Worm (Caenorhabditis elegans) whole organism, L4 larva: Measurements from ENCODE around the gene F09E10.1.

ENCODE experiments used
- F10B5.3 ChIP-seq: sonication (generic microtip); optimal IDR thresholded peaks from 2 replicates; lab custom pipeline; 2016; ENCODE audit warnings: mild to moderate bottlenecking, missing genetic modification characterization, missing compliant biosample characterization
- F26F4.8 ChIP-seq: fragments of 200-800 bp; sonication (Bioruptor generic); conservative IDR thresholded peaks from 2 replicates; pipeline ENCODE4 v1.3.6; 2022; ENCODE audit warnings: missing genetic modification characterization, missing compliant biosample characterization
- F49E8.2 ChIP-seq: sonication (generic microtip); optimal IDR thresholded peaks from 2 replicates; lab custom pipeline; 2016; ENCODE audit warnings: missing compliant biosample characterization, mild to moderate bottlenecking, missing genetic modification characterization, borderline replicate concordance
- R02D3.7 ChIP-seq: fragments of 150-350 bp; sonication (generic microtip); optimal IDR thresholded peaks from 3 replicates; lab custom pipeline; 2014; ENCODE audit warnings: missing biosample characterization, missing genetic modification characterization
- T20F7.1 ChIP-seq: fragments of 200-800 bp; sonication (Bioruptor generic); optimal IDR thresholded peaks from 2 replicates; lab custom pipeline; 2018; ENCODE audit warnings: mild to moderate bottlenecking, missing genetic modification characterization, missing compliant biosample characterization
- ZK337.2 ChIP-seq: fragments of 200-800 bp; sonication (Bioruptor generic); IDR thresholded peaks from 2 replicates; pipeline ENCODE4 v1.3.6; 2022; ENCODE audit warnings: missing genetic modification reagents, missing genetic modification characterization, missing compliant biosample characterization
- ceh-28 ChIP-seq: fragments of 150-350 bp; optimal IDR thresholded peaks from 2 replicates; lab custom pipeline; 2014; ENCODE audit warnings: missing biosample characterization, missing genetic modification reagents, missing genetic modification characterization
- ceh-32 ChIP-seq: sonication (generic microtip); optimal IDR thresholded peaks from 2 replicates; lab custom pipeline; 2016; ENCODE audit warnings: mild to moderate bottlenecking, missing genetic modification characterization, missing compliant biosample characterization; ENCODE audit not compliant: poor library complexity
- ceh-62 ChIP-seq: sonication (generic microtip); optimal IDR thresholded peaks from 2 replicates; lab custom pipeline; 2017; ENCODE audit warnings: missing biosample characterization, missing genetic modification characterization
- ceh-82 ChIP-seq: sonication (generic microtip); optimal IDR thresholded peaks from 2 replicates; lab custom pipeline; 2017; ENCODE audit warnings: missing biosample characterization, missing genetic modification characterization
- daf-12 ChIP-seq: fragments of 150-350 bp; optimal IDR thresholded peaks from 2 replicates; lab custom pipeline; 2014; ENCODE audit warnings: missing biosample characterization, missing genetic modification reagents, missing genetic modification characterization
- daf-16 ChIP-seq, 3 experiments: sonication (generic microtip); optimal IDR thresholded peaks; 2 replicates each; lab custom pipeline; 2016 to 2017; ENCODE audit warnings: missing genetic modification characterization in 3 of 3, missing genetic modification reagents in 3 of 3, mild to moderate bottlenecking in 2 of 3, missing compliant biosample characterization in 2 of 3, missing biosample characterization in 1 of 3, moderate library complexity in 1 of 3
- dpl-1 ChIP-seq: fragments of 150-350 bp; optimal IDR thresholded peaks from 2 replicates; lab custom pipeline; 2014; ENCODE audit warnings: missing biosample characterization, missing genetic modification reagents, missing genetic modification characterization
- duxl-1 ChIP-seq: sonication (generic microtip); optimal IDR thresholded peaks from 2 replicates; lab custom pipeline; 2016; ENCODE audit warnings: mild to moderate bottlenecking, missing genetic modification characterization, moderate library complexity, missing compliant biosample characterization; ENCODE audit not compliant: poor library complexity
- egl-43 ChIP-seq: fragments of 200-800 bp; sonication (Bioruptor generic); IDR thresholded peaks from 2 replicates; pipeline ENCODE4 v1.3.6; 2022; ENCODE audit warnings: missing genetic modification reagents, missing genetic modification characterization, missing compliant biosample characterization
- fkh-10 ChIP-seq: fragments of 150-350 bp; optimal IDR thresholded peaks from 2 replicates; lab custom pipeline; 2014; ENCODE audit warnings: missing biosample characterization, missing genetic modification reagents, missing genetic modification characterization
- gei-8 ChIP-seq: fragments of 200-800 bp; sonication (Bioruptor generic); optimal IDR thresholded peaks from 2 replicates; lab custom pipeline; 2018; ENCODE audit warnings: mild to moderate bottlenecking, missing genetic modification characterization, missing compliant biosample characterization
- hif-1 ChIP-seq, 2 experiments: sonication (generic microtip); optimal IDR thresholded peaks; 2 replicates each; lab custom pipeline; 2016 to 2017; ENCODE audit warnings: missing compliant biosample characterization in 2 of 2, missing genetic modification characterization in 2 of 2, missing genetic modification reagents in 2 of 2, missing genotype in 2 of 2, mild to moderate bottlenecking in 1 of 2
- jun-1 ChIP-seq: fragments of 150-350 bp; optimal IDR thresholded peaks from 2 replicates; lab custom pipeline; 2014; ENCODE audit warnings: missing biosample characterization, missing genetic modification reagents, missing genetic modification characterization
- lin-29 ChIP-seq: fragments of 200-800 bp; sonication (Bioruptor generic); IDR thresholded peaks from 2 replicates; pipeline ENCODE4 v1.3.6; 2022; ENCODE audit warnings: missing genetic modification reagents, missing genetic modification characterization, missing compliant biosample characterization
- mdl-1 ChIP-seq, 2 experiments: fragments of 150-350 bp in 1 of 2; sonication (generic microtip) in 1 of 2; optimal IDR thresholded peaks; 2 replicates each; lab custom pipeline; 2014 to 2017; ENCODE audit warnings: missing biosample characterization in 2 of 2, missing genetic modification characterization in 2 of 2
- mdt-29 ChIP-seq: fragments of 200-800 bp; sonication (Bioruptor generic); IDR thresholded peaks from 2 replicates; pipeline ENCODE4 v1.3.6; 2022; ENCODE audit warnings: missing genetic modification reagents, missing genetic modification characterization, missing compliant biosample characterization
- mxl-3 ChIP-seq: fragments of 200-800 bp; sonication (Bioruptor generic); optimal IDR thresholded peaks from 2 replicates; lab custom pipeline; 2018; ENCODE audit warnings: mild to moderate bottlenecking, missing genetic modification characterization, missing compliant biosample characterization
- nhr-111 ChIP-seq: fragments of 200-800 bp; sonication (Bioruptor generic); optimal IDR thresholded peaks from 2 replicates; lab custom pipeline; 2018; ENCODE audit warnings: mild to moderate bottlenecking, missing genetic modification characterization, missing compliant biosample characterization
- nhr-28 ChIP-seq: fragments of 150-350 bp; optimal IDR thresholded peaks from 2 replicates; lab custom pipeline; 2014; ENCODE audit warnings: missing biosample characterization, missing genetic modification characterization
- nhr-42 ChIP-seq: fragments of 200-800 bp; sonication (Bioruptor generic); IDR thresholded peaks from 2 replicates; pipeline ENCODE4 v1.3.6; 2022; ENCODE audit warnings: missing genetic modification characterization, missing compliant biosample characterization
- nhr-6 ChIP-seq: fragments of 150-350 bp; optimal IDR thresholded peaks from 2 replicates; lab custom pipeline; 2014; ENCODE audit warnings: missing biosample characterization, missing genetic modification characterization
- set-16 ChIP-seq: fragments of 200-800 bp; sonication (Bioruptor generic); IDR thresholded peaks from 2 replicates; pipeline ENCODE4 v1.3.6; 2022; ENCODE audit warnings: missing genetic modification reagents, missing genetic modification characterization, missing compliant biosample characterization
- tag-97 ChIP-seq: fragments of 200-800 bp; sonication (Bioruptor generic); IDR thresholded peaks from 2 replicates; pipeline ENCODE4 v1.3.6; 2022; ENCODE audit warnings: missing genetic modification characterization, missing compliant biosample characterization
- unc-39 ChIP-seq: sonication (generic microtip); optimal IDR thresholded peaks from 2 replicates; lab custom pipeline; 2017; ENCODE audit warnings: missing biosample characterization, missing genetic modification characterization
- vab-7 ChIP-seq: fragments of 200-800 bp; sonication (Bioruptor generic); IDR thresholded peaks from 2 replicates; pipeline ENCODE4 v1.3.6; 2022; ENCODE audit warnings: missing genetic modification reagents, missing genetic modification characterization, missing compliant biosample characterization
- zfp-2 ChIP-seq: sonication (generic microtip); optimal IDR thresholded peaks from 2 replicates; lab custom pipeline; 2016; ENCODE audit warnings: mild to moderate bottlenecking, missing genetic modification characterization, missing compliant biosample characterization
- zfp-3 ChIP-seq: fragments of 200-800 bp; sonication (Bioruptor generic); conservative IDR thresholded peaks from 2 replicates; pipeline ENCODE4 v1.3.6; 2022; ENCODE audit warnings: missing genetic modification reagents, missing genetic modification characterization, missing compliant biosample characterization
- zip-11 ChIP-seq: fragments of 200-800 bp; sonication (Bioruptor generic); IDR thresholded peaks from 2 replicates; pipeline ENCODE4 v1.3.6; 2022; ENCODE audit warnings: missing genetic modification characterization, missing compliant biosample characterization
- ztf-7 ChIP-seq: fragments of 150-350 bp; optimal IDR thresholded peaks from 2 replicates; lab custom pipeline; 2014; ENCODE audit warnings: missing biosample characterization, missing genetic modification characterization

F09E10.1 gene

DNA sequence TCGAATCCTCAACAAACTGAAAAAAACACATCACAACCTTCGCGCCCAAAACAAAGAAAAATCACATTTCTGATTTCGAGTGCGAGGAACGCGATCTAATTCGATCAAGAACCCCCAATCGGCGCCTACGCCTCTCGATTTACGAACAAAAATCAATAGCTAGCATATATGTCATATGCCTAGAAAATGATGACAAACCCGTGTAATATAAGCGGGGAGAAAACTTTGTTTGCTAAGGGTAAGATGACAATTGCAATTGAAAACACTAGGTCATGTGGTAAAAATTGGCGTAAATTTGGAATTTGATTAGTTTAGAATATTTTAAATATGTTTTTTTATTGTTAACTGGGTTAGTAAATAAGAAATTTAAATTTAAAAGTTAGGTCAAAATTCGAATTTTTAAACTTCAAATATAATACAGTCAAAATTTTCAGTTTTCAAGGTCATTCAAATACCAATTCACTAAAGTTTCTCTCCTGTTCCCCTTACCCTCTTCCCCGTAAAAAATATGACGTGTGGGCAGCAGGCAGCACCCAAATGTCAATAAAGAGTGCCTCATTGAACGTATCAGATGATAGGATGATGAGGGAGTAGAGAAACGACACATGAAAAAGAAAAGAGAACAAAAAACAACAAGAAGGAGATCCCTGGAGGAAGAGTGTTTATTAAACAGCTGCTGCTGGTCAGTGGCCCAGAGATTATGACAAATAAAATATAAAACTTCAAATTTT lies 46.1 kb upstream of the F09E10.1 start (continued):
- TF ChIP-seq tag-97 (GFP tag; lab: Robert Waterston, UW) (no peak), duxl-1 (no peak), hif-1 (tag; optimal IDR thresholded peaks at IDR 0.05; lab: Kevin White, UChicago) (peak in 1 of 2 experiments; percentile 36), unc-39 (tag; lab: Kevin White, UChicago) (no peak), zfp-3 (GFP tag; lab: Robert Waterston, UW) (no peak), ceh-82 (tag; lab: Kevin White, UChicago) (no peak), ceh-28 (no peak), lin-29 (no peak), nhr-111 (GFP tag; lab: Kevin White, UChicago) (no peak), F49E8.2 (tag; lab: Kevin White, UChicago) (no peak), nhr-6 (peak; percentile 26), F10B5.3 (tag; lab: Kevin White, UChicago) (no peak), ceh-62 (tag; lab: Kevin White, UChicago) (no peak)

DNA sequence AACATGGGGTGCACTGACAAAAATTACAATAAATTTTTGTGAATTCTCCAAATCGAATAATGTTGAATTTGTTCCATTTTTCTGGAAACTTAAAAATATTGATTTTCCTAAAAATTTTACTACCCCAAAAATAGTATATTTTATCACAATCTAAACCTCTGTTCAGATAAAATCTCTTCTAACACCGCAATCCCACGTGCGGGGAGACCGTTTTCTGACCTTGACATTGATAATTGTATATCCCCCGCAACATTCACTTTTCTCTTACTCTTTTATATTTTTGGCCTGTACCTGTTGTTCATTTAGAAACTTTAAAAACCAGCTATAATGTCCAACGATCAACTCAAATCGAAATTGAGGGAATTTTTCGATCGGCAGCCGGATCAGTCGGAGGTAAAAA lies 43.8 kb upstream of the F09E10.1 start, which contains the start of gene D1005.2:
TSS of gene D1005.2 (plus strand) at position 230 of the 400 bp plus-strand sequence.
- peak in 1 of 2 experiments; percentile 64 for TF ChIP-seq mdl-1 (tag; optimal IDR thresholded peaks at IDR 0.05; lab: Kevin White, UChicago)
- TF ChIP-seq mxl-3 (GFP tag; lab: Kevin White, UChicago) = peak; percentile 35
- peak; percentile 40 for TF ChIP-seq nhr-28 (tag; lab: Kevin White, UChicago)
- no peak for TF ChIP-seq zip-11 (GFP tag; lab: Robert Waterston, UW)
- TF ChIP-seq daf-12 (tag; lab: Kevin White, UChicago) = no peak

DNA sequence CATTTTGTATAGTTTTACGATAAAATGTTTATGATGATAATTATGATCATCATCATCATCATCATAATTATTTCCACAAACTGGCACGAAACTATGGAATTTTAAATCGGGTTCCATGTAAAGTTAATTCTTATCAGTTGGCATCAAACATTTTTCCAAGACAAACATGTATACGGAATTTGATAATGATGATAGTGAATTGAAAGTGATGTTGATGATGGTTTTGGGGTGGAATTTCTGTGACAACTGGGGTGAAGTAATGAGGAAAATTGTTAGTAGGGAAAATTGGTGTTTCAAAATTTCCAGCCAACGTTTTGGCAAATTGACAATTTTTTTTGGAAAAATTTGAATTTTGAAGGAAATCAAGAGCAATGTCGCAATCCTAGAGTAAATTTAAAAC lies 42.8 kb upstream of the F09E10.1 start:
- no peak for TF ChIP-seq daf-16 (GFP tag; optimal IDR thresholded peaks at IDR 0.05; lab: Kevin White, UChicago)
- peak; percentile 58 for TF ChIP-seq daf-16 (tag; optimal IDR thresholded peaks at IDR 0.05; lab: Kevin White, UChicago)
- TF ChIP-seq mdt-29 (GFP tag; lab: Robert Waterston, UW) = no peak

DNA sequence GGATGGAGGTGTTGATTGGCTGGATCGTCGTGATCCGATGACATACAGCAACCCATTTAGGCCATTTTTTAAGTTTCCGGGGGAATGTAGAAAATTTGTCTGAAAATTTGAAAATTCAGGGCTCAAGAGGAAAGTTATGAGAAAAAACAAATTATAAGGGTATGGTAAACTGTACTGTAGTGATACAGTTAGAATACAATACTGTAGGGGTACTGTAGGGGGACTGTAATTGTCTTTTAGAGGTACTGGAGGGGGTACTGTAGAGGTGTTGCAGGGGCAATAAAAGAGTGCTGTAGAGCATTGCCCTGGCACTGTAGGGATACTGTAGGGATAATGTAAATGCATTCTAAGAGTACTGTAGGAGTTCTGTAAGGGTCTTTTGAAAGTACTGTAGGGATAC lies 37.9 kb upstream of the F09E10.1 start, which contains the start of gene D1005.6:
TSS of gene D1005.6 (minus strand) at position 101 of the 400 bp plus-strand sequence.
- TF ChIP-seq set-16 (GFP tag; lab: Robert Waterston, UW) (no peak), daf-16 (GFP tag; optimal IDR thresholded peaks at IDR 0.05; lab: Kevin White, UChicago) (no peak), daf-16 (tag; optimal IDR thresholded peaks at IDR 0.05; lab: Kevin White, UChicago) (no peak), mxl-3 (GFP tag; lab: Kevin White, UChicago) (no peak), T20F7.1 (no peak), gei-8 (GFP tag; lab: Kevin White, UChicago) (no peak), vab-7 (no peak), F26F4.8 (GFP tag; lab: Robert Waterston, UW) (no peak), nhr-42 (GFP tag; lab: Robert Waterston, UW) (no peak), egl-43 (GFP tag; lab: Robert Waterston, UW) (no peak), ztf-7 (tag; lab: Kevin White, UChicago) (no peak), zfp-2 (tag; lab: Kevin White, UChicago) (no peak), dpl-1 (GFP tag; lab: Kevin White, UChicago) (no peak), jun-1 (tag; lab: Kevin White, UChicago) (no peak), ceh-62 (tag; lab: Kevin White, UChicago) (no peak), zip-11 (GFP tag; lab: Robert Waterston, UW) (no peak)
- TF ChIP-seq, all 104 proteins: peak for 0

DNA sequence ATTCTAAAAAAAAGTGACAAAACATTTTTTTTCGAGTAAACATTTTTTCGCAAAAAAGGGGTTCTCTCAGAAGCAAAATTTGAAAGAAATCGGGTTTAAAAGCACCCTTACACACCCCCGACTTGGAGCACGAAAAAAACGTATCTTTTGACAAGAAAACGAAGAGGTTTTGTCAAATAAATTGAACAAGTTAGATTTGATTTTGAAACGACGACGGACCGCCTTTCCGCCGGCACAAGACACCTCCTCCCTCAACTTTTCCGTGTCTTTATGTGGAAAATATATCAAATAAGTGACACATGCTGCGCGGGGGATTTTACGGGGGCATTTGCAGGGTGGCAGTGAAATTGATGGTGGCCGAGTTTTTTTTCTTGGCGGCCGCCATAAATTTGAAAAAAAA lies 34.5 kb upstream of the F09E10.1 start:
- TF ChIP-seq ceh-32 (tag; lab: Kevin White, UChicago) = no peak
- 0 out of 2 replicates have a peak, but pooled peaks have one; percentile 11 for TF ChIP-seq ZK337.2
- peak; percentile 73 for TF ChIP-seq fkh-10 (GFP tag; lab: Kevin White, UChicago)
- TF ChIP-seq daf-12 (tag; lab: Kevin White, UChicago) = no peak
- TF ChIP-seq R02D3.7 (tag; lab: Kevin White, UChicago) = no peak
